Fruit fly (Drosophila melanogaster) Kc167 (cell line): Measurements from ENCODE around the gene sqd.

Experiments used
- Sin3A ChIP-seq: fragments of >200 bp; optimal IDR thresholded peaks from 2 replicates; lab custom pipeline; 2018; ENCODE audit warnings: missing external identifiers
- h ChIP-seq: fragments of >200 bp; optimal IDR thresholded peaks from 3 replicates; lab custom pipeline; 2018; ENCODE audit warnings: missing external identifiers
- insv ChIP-seq: fragments of >200 bp; optimal IDR thresholded peaks from 3 replicates; lab custom pipeline; 2018; ENCODE audit warnings: missing external identifiers

dm6 chr3R:13659865-13660738 lies 14.0 kb upstream of the sqd start, which contains the start of gene Hrb87F:
- TF ChIP-seq h = no peak
- no peak for TF ChIP-seq insv (lab: Kevin White, UChicago)
- TF ChIP-seq Sin3A = no peak
